Worm (Caenorhabditis elegans): ENCODE results near the gene mxl-3.

DNA sequence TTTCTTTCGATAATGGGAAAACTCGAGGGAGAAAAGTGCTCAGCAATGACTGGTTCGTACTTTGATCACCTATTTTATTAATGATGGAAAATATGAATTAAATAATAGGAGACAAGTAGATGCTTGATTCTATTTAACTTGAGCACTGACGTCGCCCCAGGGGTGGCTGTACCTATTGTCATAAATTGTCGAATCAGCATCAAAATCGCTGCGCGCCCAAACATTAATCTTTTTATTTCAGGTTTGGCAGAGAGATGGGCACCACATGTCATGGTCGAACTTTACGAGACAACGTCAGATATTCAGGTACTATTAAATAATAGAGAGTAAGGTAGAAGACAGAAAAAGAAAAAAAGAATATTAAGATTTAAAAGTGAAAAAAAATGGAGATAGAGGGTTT lies 26.3 kb downstream of the mxl-3 start:
- TF ChIP-seq ces-1 (GFP tag; optimal IDR thresholded peaks at IDR 0.05) = no peak
- TF ChIP-seq elt-3 (tag; optimal IDR thresholded peaks at IDR 0.05) = no peak
- TF ChIP-seq snpc-4 (tag; optimal IDR thresholded peaks at IDR 0.05) = no peak
- TF ChIP-seq ceh-43 (GFP tag; optimal IDR thresholded peaks at IDR 0.05) = no peak
- TF ChIP-seq nhr-28 (tag; optimal IDR thresholded peaks at IDR 0.05) = no peak
- TF ChIP-seq blmp-1 (tag; optimal IDR thresholded peaks at IDR 0.05) = no peak
